Worm (Caenorhabditis elegans): ENCODE data around the gene frpr-14.

DNA sequence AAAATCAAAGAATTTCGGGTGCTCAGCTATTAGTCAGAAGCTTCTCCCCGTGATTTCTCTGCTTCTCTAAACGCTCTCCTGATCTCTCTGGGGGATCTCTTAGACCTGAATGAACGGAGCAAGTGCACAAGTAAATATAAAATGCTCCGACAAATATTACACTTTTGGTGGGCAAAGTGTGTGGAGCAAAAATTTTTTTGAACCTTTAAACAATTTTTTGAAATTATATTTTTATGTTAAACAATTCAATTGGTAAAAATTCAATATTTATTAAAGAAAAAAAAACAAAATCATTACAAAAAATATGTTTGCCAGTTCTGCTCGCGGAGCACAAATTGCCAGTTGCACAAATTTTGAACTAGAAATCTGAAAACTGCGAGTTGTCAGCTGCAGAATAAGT is 11.3 kb upstream of the frpr-14 start, which contains the start of gene K07E8.6:
- no peak for TF ChIP-seq ama-1 (optimal IDR thresholded peaks at IDR 0.05)
- TF ChIP-seq ama-1 (GFP tag; optimal IDR thresholded peaks at IDR 0.05): no peak
- no peak for TF ChIP-seq atf-7 (tag; optimal IDR thresholded peaks at IDR 0.05)
- no peak for TF ChIP-seq B0019.2 (GFP tag; conservative IDR thresholded peaks at IDR 0.05)
- no peak for TF ChIP-seq nfya-2 (GFP tag; IDR thresholded peaks at IDR 0.05)
- no peak for TF ChIP-seq lin-54 (GFP tag; optimal IDR thresholded peaks at IDR 0.05)
- TF ChIP-seq tlf-1 (GFP tag; optimal IDR thresholded peaks at IDR 0.05): no peak
- no peak for TF ChIP-seq ccch-3 (GFP tag; optimal IDR thresholded peaks at IDR 0.05)
